Worm (Caenorhabditis elegans) whole organism, L4 larva: ENCODE measurements around the gene pik-1.

Experiments used
- ceh-44 ChIP-seq: fragments of 200-800 bp; sonication (Bioruptor generic); IDR thresholded peaks from 2 replicates; pipeline ENCODE4 v1.3.6; 2022; ENCODE audit warnings: missing genetic modification reagents, missing genetic modification characterization, missing compliant biosample characterization
- daf-19 ChIP-seq: fragments of 200-800 bp; sonication (Bioruptor generic); conservative IDR thresholded peaks from 2 replicates; pipeline ENCODE4 v1.3.6; 2022; ENCODE audit warnings: missing genetic modification characterization, missing compliant biosample characterization
- hif-1 ChIP-seq, 2 experiments: sonication (generic microtip); optimal IDR thresholded peaks; 2 replicates each; lab custom pipeline; 2016 to 2017; ENCODE audit warnings: missing compliant biosample characterization in 2 of 2, missing genetic modification characterization in 2 of 2, missing genetic modification reagents in 2 of 2, missing genotype in 2 of 2, mild to moderate bottlenecking in 1 of 2
- jun-1 ChIP-seq: fragments of 150-350 bp; optimal IDR thresholded peaks from 2 replicates; lab custom pipeline; 2014; ENCODE audit warnings: missing biosample characterization, missing genetic modification reagents, missing genetic modification characterization
- lin-38 ChIP-seq: fragments of 200-800 bp; sonication (Bioruptor generic); IDR thresholded peaks from 2 replicates; pipeline ENCODE4 v1.3.6; 2022; ENCODE audit warnings: missing genetic modification reagents, missing genetic modification characterization, missing compliant biosample characterization
- lir-3 ChIP-seq: sonication (generic microtip); optimal IDR thresholded peaks from 2 replicates; lab custom pipeline; 2016; ENCODE audit warnings: mild to moderate bottlenecking, missing genetic modification characterization, missing compliant biosample characterization
- madf-9 ChIP-seq: fragments of 200-800 bp; sonication (Bioruptor generic); conservative IDR thresholded peaks from 2 replicates; pipeline ENCODE4 v1.3.6; 2022; ENCODE audit warnings: missing genetic modification reagents, missing genetic modification characterization, missing compliant biosample characterization
- mep-1 ChIP-seq: fragments of 150-350 bp; sonication (generic microtip); optimal IDR thresholded peaks from 3 replicates; lab custom pipeline; 2014; ENCODE audit warnings: missing biosample characterization, missing genetic modification characterization
- nhr-28 ChIP-seq: fragments of 150-350 bp; optimal IDR thresholded peaks from 2 replicates; lab custom pipeline; 2014; ENCODE audit warnings: missing biosample characterization, missing genetic modification characterization
- php-3 ChIP-seq: fragments of 200-800 bp; sonication (Bioruptor generic); IDR thresholded peaks from 2 replicates; pipeline ENCODE4 v1.3.6; 2022; ENCODE audit warnings: missing genetic modification reagents, missing genetic modification characterization, missing compliant biosample characterization
- vab-7 ChIP-seq: fragments of 200-800 bp; sonication (Bioruptor generic); IDR thresholded peaks from 2 replicates; pipeline ENCODE4 v1.3.6; 2022; ENCODE audit warnings: missing genetic modification reagents, missing genetic modification characterization, missing compliant biosample characterization

The pik-1 gene

DNA sequence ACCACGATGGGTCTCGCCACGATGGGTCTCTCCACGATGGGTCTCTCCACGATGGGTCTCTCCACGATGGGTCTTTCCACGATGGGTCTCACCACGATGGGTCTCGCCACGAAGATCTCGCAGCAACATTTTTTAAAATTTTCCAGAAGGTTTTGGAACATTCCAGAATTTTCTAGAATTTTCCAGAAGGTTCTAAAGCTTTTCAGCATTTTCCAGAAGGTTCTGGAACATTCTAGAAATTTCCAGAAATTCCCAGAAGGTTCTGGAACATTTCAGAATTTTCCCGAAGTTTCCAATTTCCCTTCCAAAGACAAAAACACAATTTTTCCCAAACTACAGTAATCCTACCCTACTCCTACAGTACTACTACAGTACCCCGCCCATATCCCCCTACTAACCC lies 48.8 kb downstream of the pik-1 start:
- TF ChIP-seq ceh-44, result 0 out of 2 replicates have a peak, but pooled peaks have one; percentile 30
- TF ChIP-seq madf-9 (GFP tag; lab: Robert Waterston, UW), result 0 out of 2 replicates have a peak, but pooled peaks have one; percentile 11

ce11 chrIV:13465797-13466196 lies 50.0 kb downstream of the pik-1 start, which contains the start of gene fezf-1:
fezf-1 (plus strand) TSS chrIV:13466097.
- TF ChIP-seq daf-19 (GFP tag; lab: Robert Waterston, UW) (no peak), mep-1 (tag; lab: Kevin White, UChicago) (no peak), nhr-28 (no peak), lin-38 (GFP tag; lab: Robert Waterston, UW) (no peak), php-3 (GFP tag; lab: Robert Waterston, UW) (no peak), hif-1 (tag; optimal IDR thresholded peaks at IDR 0.05; lab: Kevin White, UChicago) (no peak), lir-3 (tag; lab: Kevin White, UChicago) (no peak), vab-7 (GFP tag; lab: Robert Waterston, UW) (no peak), jun-1 (no peak)
